Worm (Caenorhabditis elegans) whole organism, L4/young adult: ENCODE results near the gene F13B12.4.

Experiments
- W03F9.2 ChIP-seq: fragments of 150-350 bp; optimal IDR thresholded peaks from 2 replicates; lab custom pipeline; 2014; ENCODE audit warnings: missing biosample characterization, missing genetic modification characterization
- dao-5 ChIP-seq: sonication (generic microtip); optimal IDR thresholded peaks from 2 replicates; lab custom pipeline; 2016; ENCODE audit warnings: missing genotype, missing genetic modification characterization, moderate library complexity, missing compliant biosample characterization
- him-1 ChIP-seq: sonication (generic microtip); optimal IDR thresholded peaks from 2 replicates; lab custom pipeline; 2016; ENCODE audit warnings: missing genotype, missing genetic modification reagents, missing genetic modification characterization, missing compliant biosample characterization

DNA sequence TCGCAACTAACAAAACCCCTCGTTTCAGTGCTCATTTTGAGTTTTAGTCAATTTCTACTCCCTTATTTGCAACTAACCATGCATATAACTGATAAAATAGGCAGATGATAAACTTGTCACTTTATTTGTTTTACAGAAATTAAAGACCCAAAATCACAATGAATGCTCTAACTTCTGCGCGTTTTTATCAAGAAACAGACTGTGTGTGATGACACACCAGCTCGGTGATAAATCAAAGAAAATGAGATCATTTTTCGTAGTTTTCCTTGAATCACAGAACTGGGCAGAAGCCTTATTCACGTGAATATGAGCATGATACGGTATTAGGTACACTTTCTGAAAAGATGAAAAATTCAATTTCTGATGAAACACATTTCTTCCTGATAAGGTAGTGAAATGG lies 13.4 kb upstream of the F13B12.4 start:
- no peak for TF ChIP-seq W03F9.2
- TF ChIP-seq him-1 (tag; lab: Kevin White, UChicago): no peak
- no peak for TF ChIP-seq dao-5
